Worm (Caenorhabditis elegans) whole organism, dauer: ENCODE measurements around the gene ZK930.6.

ENCODE experiments used
- unc-62 ChIP-seq: sonication (generic microtip); optimal IDR thresholded peaks from 2 replicates; lab custom pipeline; 2017; ENCODE audit warnings: missing biosample characterization, missing genetic modification reagents, missing genetic modification characterization

The ZK930.6 gene

ce11 chrII:11883648-11884047, at the start of gene ZK930.6:
TSS of gene ZK930.6 (plus strand) at chrII:11883948.
- TF ChIP-seq unc-62 (GFP tag; lab: Kevin White, UChicago), result no peak

DNA sequence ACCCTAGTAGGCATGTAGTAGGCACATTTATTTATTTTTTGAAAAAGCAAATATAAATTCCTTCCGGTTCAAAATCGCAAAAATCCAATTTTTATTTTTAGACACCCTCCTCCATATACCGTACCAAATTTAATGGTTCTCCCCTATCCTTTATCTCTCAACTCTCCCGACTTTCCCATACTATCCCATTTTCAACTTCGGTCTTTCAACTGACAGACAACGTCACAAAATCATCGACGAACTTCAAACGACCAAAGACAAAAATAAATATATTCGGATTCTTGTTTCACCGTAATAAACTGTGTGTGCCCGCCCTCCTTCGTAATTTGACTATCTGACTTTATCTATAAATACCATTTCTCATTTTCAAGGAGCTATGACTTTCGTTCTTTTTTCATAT, 48.5 kb upstream of the ZK930.6 start, which contains the start of gene T27D12.6:
Gene T27D12.6, plus strand, starts transcription at position 301 of the 400 bp plus-strand sequence.
- TF ChIP-seq unc-62 (GFP tag; lab: Kevin White, UChicago), result no peak

DNA sequence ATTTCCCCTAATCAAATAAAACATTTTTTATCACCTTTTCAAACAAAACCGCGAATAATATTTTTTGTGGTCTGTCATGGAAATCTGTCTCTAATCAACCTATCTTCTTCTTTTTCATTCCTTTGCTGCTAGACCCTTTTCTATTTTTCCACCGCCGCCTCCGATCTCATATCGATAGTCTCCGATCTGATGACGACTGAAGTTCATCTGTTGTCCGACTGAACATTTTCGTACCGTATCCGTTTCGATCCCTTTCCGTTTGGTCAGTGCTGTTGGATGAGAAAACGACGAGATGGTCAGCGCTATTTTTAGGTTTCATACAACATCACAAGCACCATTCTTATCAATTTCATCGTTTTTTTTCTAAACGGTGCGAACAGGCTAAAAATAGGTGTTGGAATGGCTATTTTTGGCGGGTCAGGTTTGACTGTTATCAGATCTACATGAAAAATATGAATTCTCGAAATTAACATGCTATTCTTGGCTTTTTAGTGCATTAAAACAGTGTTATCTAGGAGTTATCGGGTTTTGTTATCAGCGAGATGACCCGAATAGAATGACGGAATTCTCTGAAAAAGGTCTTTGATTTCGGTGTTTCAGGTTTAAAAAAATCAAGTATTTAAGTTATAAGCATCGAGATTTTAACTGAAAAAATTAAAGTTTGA, 47.1 kb upstream of the ZK930.6 start:
- TF ChIP-seq unc-62 (GFP tag; lab: Kevin White, UChicago), result no peak

DNA sequence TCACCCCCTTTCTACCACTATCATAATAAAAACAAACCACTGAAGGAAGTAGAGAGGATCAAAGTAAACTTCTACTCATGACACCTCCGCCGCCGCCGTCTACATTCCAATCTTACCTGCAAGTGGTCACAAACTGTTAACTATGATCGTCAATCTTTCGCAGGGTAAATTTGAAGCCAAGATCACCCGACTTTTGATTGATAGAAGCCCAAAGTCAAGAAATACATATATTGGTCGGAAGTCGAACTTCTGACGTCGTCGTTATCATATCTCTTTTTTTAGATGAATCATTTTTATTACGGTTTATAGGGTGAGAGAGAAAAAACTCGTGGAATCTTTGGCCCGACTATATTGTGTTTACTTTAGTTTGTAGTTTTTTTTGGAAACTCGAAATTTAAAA, 45.4 kb upstream of the ZK930.6 start:
- no peak for TF ChIP-seq unc-62 (GFP tag; lab: Kevin White, UChicago)

DNA sequence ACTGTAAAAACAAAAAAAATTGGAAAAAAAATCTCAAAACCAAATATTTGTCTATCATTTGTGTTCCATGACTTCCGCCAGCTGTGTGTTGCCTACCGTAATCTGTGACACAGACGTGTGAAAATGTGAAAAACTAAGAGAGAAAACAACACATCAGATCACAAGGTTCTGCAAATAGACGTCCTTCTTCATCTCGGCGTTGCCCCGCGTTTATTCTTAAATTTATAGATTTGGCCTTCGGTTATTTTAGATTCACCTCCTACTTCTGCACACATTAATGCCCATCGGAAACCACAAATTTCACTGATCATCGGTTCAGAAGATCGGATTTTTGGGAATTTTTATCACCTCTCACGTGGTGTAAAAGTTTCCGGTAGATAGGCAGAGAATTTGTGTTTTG, 44.6 kb upstream of the ZK930.6 start:
- no peak for TF ChIP-seq unc-62 (GFP tag; lab: Kevin White, UChicago)

DNA sequence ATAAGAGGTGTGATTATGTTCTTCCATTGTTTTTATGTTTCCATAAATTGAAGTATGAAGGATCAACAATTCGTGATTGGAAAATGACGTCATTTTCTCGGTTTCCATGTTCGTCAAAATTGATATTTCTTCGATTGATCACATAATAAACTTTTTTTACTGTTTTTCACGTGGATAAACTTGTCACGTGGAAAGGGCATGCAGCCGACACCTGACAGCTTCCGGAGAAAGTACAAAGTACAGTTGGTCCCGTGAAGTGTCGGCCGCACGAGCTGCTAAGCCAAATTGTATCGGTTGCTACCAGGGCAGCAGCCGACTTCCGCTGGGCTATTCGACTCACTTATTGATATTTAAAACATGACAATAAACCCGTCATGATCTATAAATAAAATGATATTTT, 42.1 kb upstream of the ZK930.6 start:
- TF ChIP-seq unc-62 (GFP tag; lab: Kevin White, UChicago), result no peak

DNA sequence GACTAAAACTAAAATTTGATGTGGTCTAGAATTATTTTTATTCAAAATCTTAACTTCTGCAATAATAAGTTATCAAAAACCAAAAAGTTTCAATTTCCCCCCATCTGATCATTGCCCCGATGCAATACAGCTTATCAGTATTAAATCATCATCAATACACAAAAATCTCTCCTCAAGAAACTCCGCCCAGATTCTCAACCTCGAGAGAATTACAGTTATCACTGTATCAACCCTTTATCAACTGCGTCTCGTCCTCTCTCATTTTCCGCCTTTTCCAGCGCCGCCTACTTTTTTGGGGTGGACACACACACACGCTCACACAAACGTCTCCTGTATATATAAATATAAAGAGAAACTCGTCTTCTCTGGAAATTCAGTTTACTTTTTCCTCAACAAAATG, 41.4 kb upstream of the ZK930.6 start, which contains the start of gene T27D12.1:
Gene T27D12.1, plus strand, starts transcription at position 301 of the 400 bp plus-strand sequence.
- TF ChIP-seq unc-62 (GFP tag; lab: Kevin White, UChicago), result no peak

DNA sequence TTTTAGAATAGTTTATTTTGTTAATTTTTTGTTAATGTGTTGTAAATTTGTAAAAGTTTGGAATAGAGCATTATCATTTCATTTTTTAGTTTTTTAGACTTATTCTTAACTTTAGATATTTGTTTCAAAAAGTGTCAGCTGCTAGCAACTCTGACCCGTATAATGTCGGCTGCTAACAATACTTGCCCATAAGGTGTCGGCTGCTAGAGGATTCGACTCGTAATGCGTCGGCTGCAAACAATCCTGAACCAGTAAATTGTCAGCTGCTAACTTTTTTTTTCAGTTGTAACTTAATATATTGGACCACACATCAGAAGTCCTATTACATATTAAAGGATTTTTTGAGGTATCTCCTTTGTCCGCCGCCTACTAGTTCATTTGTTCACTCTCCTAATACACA, 41.0 kb upstream of the ZK930.6 start:
- no peak for TF ChIP-seq unc-62 (GFP tag; lab: Kevin White, UChicago)

DNA sequence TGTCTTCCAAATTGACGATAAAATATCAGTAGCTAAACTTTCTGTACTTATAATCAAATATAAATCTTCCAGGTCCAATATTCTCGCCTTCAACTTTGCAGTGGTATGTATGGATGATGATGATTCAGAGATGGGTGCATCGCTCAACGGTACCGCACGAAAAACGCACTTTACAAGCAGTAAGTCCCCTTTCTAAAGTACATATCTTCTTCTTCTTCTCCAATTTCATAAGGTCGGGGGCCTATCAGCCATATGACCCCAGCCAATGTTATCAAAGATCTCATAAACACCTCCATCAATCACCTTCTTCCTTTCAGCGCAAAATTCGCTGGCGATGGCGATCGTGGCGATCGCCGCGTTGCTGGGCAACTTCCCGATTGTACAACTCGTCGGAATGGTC, 40.3 kb upstream of the ZK930.6 start:
- TF ChIP-seq unc-62 (GFP tag; lab: Kevin White, UChicago), result no peak

DNA sequence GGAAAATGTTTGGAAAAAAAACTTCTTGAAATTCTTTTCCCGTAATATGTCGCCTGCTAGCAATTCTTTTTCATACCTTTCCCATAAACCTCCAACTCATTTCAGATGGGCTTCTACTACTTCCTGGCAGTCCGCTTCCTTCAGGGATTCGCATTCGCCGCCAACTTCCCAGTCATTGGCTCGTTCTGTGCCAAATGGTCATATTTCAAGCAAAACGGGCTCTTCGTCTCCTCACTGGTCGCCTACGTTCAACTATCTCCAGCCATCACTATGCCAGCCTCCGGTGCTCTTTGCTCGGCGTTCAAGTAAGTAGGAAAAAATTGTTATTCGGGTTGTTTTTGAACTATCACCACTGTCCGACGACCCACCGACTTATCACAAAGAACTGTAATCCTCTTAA, 39.7 kb upstream of the ZK930.6 start:
- TF ChIP-seq unc-62 (GFP tag; lab: Kevin White, UChicago), result no peak

DNA sequence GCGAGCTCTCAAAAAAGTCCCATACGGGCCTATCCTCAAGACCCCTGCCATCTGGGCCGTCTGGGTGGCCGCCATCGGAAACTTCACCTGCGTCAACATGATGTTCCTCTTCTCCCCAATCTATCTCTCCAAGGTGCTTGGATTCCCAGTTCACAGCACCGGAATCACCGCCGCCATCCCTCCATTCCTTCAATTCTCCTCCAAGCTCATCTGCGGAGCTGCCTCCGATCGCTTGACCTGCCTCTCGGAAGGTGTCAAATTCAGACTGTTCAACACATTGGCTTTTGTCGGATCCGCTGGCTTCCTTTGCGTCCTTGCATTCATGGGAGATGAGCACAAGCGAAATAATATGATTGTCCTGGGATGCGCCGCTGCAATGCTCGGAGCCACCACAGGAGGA, 38.8 kb upstream of the ZK930.6 start:
- no peak for TF ChIP-seq unc-62 (GFP tag; lab: Kevin White, UChicago)

- no peak for TF ChIP-seq unc-62 (GFP tag; lab: Kevin White, UChicago)
Measured at ce11 chrII:11845954-11846353, 37.8 kb upstream of the ZK930.6 start.

DNA sequence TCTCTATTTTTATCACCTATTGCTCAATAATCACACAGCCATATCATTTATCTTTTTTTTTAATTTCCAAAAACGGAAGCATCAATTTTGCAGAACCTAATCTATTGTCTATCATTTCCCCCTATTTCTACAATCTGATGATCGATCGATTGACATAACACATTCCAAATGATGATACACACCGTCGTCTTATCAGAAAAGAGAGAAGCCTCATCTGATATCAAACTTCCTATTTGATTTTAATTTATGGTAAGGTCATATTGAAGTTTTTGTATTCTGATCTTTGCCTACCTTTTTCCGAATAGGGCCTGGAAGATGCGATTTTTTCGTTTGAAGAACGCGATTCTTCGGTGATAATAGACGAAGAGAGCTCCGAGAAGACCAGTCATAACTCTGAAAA, 34.2 kb upstream of the ZK930.6 start:
- TF ChIP-seq unc-62 (GFP tag; lab: Kevin White, UChicago), result no peak

- no peak for TF ChIP-seq unc-62 (GFP tag; lab: Kevin White, UChicago)
Measured at ce11 chrII:11852191-11852901, 31.4 kb upstream of the ZK930.6 start.

DNA sequence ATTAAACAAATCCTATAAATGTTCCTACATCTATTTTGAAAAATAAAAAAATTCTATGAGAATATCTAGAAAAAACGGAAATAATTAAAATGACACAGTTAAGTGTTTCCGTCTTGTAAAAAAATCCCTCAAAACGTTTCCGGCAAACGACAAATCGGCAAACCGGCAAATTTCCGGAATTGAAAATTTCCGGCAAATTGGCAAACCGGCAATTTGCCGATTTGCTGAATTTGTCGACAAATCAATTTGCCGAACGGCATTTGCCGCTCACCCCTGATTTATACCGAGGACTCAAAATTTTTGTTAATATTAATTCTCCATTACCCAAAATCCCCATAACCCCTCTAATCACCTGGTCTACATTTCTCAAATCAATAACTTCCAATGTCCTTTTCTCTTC, 30.6 kb upstream of the ZK930.6 start:
- TF ChIP-seq unc-62 (GFP tag; lab: Kevin White, UChicago), result no peak

- TF ChIP-seq unc-62 (GFP tag; lab: Kevin White, UChicago), result no peak
Measured at ce11 chrII:11854749-11855148, 29.0 kb upstream of the ZK930.6 start.

DNA sequence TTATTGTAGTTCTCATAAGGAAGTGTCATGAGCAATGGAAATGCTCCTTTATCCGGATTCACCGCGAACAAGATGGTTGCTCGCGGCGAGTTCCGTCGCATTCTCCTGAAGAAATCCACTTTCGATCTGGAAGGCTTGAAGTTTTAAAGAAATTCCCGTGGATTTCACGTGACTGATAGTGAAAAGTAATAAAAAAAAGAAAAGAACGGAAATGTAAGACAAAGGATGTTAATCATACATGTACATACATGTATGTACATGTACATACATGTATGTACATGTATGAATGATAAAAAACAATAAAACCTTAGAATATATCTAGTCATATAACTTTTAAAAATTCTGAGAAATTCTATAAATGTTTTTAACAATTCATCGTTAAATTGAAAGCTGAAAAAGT, 27.4 kb upstream of the ZK930.6 start, which contains the start of gene clh-1:
Gene clh-1, minus strand, starts transcription at position 101 of the 400 bp plus-strand sequence.
- no peak for TF ChIP-seq unc-62 (GFP tag; lab: Kevin White, UChicago)
